Fruit fly (Drosophila melanogaster): ENCODE results near the gene CG32548.
A peak's percentile ranks its signal among the peaks of the same experiment; 100 is the strongest.

CG32548 gene

DNA sequence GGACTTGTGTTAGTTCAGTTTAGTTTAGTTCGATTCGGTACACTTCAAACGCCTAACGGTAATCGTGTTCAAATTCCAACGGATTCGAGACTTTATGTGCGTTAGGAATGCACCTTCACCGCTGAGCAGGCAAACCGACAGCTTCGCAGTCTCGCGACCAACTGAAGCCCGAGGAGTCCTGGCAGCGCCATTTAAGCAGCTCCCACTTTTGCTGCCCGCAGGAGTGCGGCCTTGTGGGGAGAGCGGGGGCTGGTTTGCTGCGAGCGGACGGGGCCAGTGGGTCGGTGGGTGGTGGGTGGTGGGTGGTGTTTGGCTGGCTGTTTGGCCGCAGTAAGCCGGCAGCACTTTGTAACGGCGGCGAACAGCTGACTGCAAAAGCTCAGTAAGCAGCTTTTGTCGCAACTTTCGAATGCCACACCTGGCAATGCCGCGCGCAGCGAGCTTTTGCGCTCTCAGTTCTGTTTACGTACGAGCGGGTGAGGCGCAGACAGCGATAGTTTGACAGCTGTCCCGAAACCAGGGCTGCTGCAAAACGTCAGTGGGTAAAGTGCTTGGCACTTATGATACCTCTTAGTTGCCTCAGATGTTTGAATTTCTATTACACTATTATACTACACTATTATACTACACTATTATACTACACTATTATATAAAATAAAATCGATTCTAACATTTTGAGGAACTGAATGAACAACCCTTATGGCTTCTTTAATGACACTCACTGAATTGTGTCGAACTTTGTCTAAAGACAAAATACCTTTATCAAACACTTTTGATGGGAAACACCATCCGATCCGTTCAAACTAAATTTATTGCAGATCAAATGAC lies 39.1 kb upstream of the CG32548 start, which contains the start of gene CG32547 (continued):
- TF ChIP-seq TFAM (GFP tag; optimal IDR thresholded peaks at IDR 0.05) (no peak), jing (GFP tag; optimal IDR thresholded peaks at IDR 0.05) (no peak), Vsx1 (GFP tag; optimal IDR thresholded peaks at IDR 0.05) (no peak), bbx (GFP tag; IDR thresholded peaks at IDR 0.05; ENCODE audit: partially characterized antibody) (no peak; the same call in 1 of the 2 replicates), tin (GFP tag; optimal IDR thresholded peaks at IDR 0.05) (no peak), Poxn (GFP tag; IDR thresholded peaks at IDR 0.05) (no peak), chn (GFP tag; optimal IDR thresholded peaks at IDR 0.05) (no peak), CG8478 (optimal IDR thresholded peaks at IDR 0.05) (no peak), Ets97D (GFP tag; optimal IDR thresholded peaks at IDR 0.05) (no peak), CG15696 (tag; optimal IDR thresholded peaks at IDR 0.05) (no peak), az2 (GFP tag; optimal IDR thresholded peaks at IDR 0.05) (no peak), unc-4 (GFP tag; IDR thresholded peaks at IDR 0.05; ENCODE audit: partially characterized antibody) (peak; percentile 33; the same call in 1 of the 2 replicates), PHDP (tag; optimal IDR thresholded peaks at IDR 0.05) (no peak), Sox102F (GFP tag; optimal IDR thresholded peaks at IDR 0.05) (peak; percentile 7), CG18262 (tag; optimal IDR thresholded peaks at IDR 0.05) (no peak), H2.0 (GFP tag; IDR thresholded peaks at IDR 0.05) (no peak), sens-2 (GFP tag; IDR thresholded peaks at IDR 0.05) (no peak), hb (GFP tag; IDR thresholded peaks at IDR 0.05; ENCODE audit: partially characterized antibody) (no peak), ind (GFP tag; optimal IDR thresholded peaks at IDR 0.05) (peak; percentile 16), fd3F (GFP tag; optimal IDR thresholded peaks at IDR 0.05) (no peak), MBD-R2 (GFP tag; IDR thresholded peaks at IDR 0.05) (peak; percentile 40), Ets65A (GFP tag) (no peak), caup (GFP tag; optimal IDR thresholded peaks at IDR 0.05; ENCODE audit: severe bottlenecking) (no peak), bsh (GFP tag; optimal IDR thresholded peaks at IDR 0.05) (peak in 1 of 2 experiments; percentile 9), pita (GFP tag; optimal IDR thresholded peaks at IDR 0.05) (no peak), CG3726 (GFP tag; IDR thresholded peaks at IDR 0.05) (no peak), Bdp1 (GFP tag; optimal IDR thresholded peaks at IDR 0.05) (no peak), CG16863 (GFP tag; optimal IDR thresholded peaks at IDR 0.05) (no peak), GATAe (GFP tag; conservative IDR thresholded peaks at IDR 0.05) (no peak), CG3407 (GFP tag; optimal IDR thresholded peaks at IDR 0.05) (no peak), CG1792 (GFP tag; optimal IDR thresholded peaks at IDR 0.05) (no peak), CG7271 (tag; optimal IDR thresholded peaks at IDR 0.05) (no peak), cas (GFP tag; IDR thresholded peaks at IDR 0.05) (no peak), slp2 (GFP tag; optimal IDR thresholded peaks at IDR 0.05) (no peak), CG11723 (GFP tag; optimal IDR thresholded peaks at IDR 0.05) (no peak), CG11085 (GFP tag; IDR thresholded peaks at IDR 0.05) (no peak), zen (tag; optimal IDR thresholded peaks at IDR 0.05) (no peak), CG10209 (GFP tag; optimal IDR thresholded peaks at IDR 0.05) (no peak), p53 (GFP tag; optimal IDR thresholded peaks at IDR 0.05) (no peak), slbo (GFP tag; IDR thresholded peaks at IDR 0.05) (no peak), CG17802 (tag; optimal IDR thresholded peaks at IDR 0.05) (no peak), CG2875 (GFP tag; optimal IDR thresholded peaks at IDR 0.05) (no peak), CG16779 (GFP tag; IDR thresholded peaks at IDR 0.05) (no peak), CG3281 (GFP tag; optimal IDR thresholded peaks at IDR 0.05) (peak; percentile 10), dpn (GFP tag; optimal IDR thresholded peaks at IDR 0.05) (peak in 1 of 2 experiments; percentile 10), CG3847 (GFP tag; IDR thresholded peaks at IDR 0.05) (peak; percentile 25; the same call in 1 of the 2 replicates), D19B (GFP tag; optimal IDR thresholded peaks at IDR 0.05) (peak; percentile 96), CG34224 (GFP tag; IDR thresholded peaks at IDR 0.05; ENCODE audit: partially characterized antibody) (peak; percentile 51; the same call in 2 of the 3 replicates), Sry-δ (GFP tag; optimal IDR thresholded peaks at IDR 0.05) (no peak)

Measured in whole organism, embryonic.